Worm (Caenorhabditis elegans): Measurements from ENCODE around the gene C25G4.2.

DNA sequence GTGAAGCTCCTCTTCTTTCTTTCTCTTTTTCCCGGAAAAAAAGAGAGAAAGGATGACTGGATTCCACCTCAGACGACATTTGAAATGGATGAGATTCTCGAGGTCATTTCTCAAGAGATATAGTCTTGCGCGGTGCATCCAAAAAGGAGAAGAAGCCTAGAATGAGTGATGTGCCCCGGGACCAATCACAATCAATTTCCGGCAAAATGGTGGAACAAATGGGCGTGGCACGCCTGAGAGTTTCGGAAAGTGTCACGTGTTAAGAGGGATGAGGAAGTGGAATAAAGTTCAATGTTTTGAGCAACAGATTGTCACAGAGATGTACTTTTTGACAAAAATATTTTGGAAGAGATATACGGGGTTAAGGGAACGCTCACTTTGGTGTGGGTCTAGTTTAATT is 18.2 kb downstream of the C25G4.2 start:
- no peak for TF ChIP-seq ceh-82 (tag; optimal IDR thresholded peaks at IDR 0.05)
- no peak for TF ChIP-seq irx-1 (tag; optimal IDR thresholded peaks at IDR 0.05)
- TF ChIP-seq mep-1 (tag; optimal IDR thresholded peaks at IDR 0.05) = no peak
- TF ChIP-seq lin-13 (GFP tag; optimal IDR thresholded peaks at IDR 0.05) = no peak
- TF ChIP-seq nhr-11 (tag; optimal IDR thresholded peaks at IDR 0.05) = no peak
- TF ChIP-seq ceh-63 (GFP tag; optimal IDR thresholded peaks at IDR 0.05) = no peak
- TF ChIP-seq rnt-1 (tag; optimal IDR thresholded peaks at IDR 0.05) = no peak
- no peak for TF ChIP-seq unc-98 (GFP tag; IDR thresholded peaks at IDR 0.05)
- no peak for TF ChIP-seq lin-15B (tag; optimal IDR thresholded peaks at IDR 0.05)
- TF ChIP-seq unc-130 (tag; optimal IDR thresholded peaks at IDR 0.05) = no peak
- TF ChIP-seq zag-1 (tag; optimal IDR thresholded peaks at IDR 0.05) = no peak
- TF ChIP-seq tbx-2 (tag; optimal IDR thresholded peaks at IDR 0.05) = no peak

Data from whole organism, L1 larva.